Worm (Caenorhabditis elegans) whole organism, young adult: ENCODE results near the gene C17G10.6.

Experiments
- B0019.2 ChIP-seq: fragments of 200-800 bp; sonication (Bioruptor generic); conservative IDR thresholded peaks from 2 replicates; pipeline ENCODE4 v1.3.6; 2022; ENCODE audit warnings: missing genetic modification reagents, missing genetic modification characterization, missing compliant biosample characterization
- B0261.1 ChIP-seq: sonication (generic microtip); optimal IDR thresholded peaks from 2 replicates; lab custom pipeline; 2016; ENCODE audit warnings: mild to moderate bottlenecking, missing genetic modification characterization, moderate library complexity, missing compliant biosample characterization
- B0336.3 ChIP-seq: fragments of 200-800 bp; sonication (Bioruptor generic); IDR thresholded peaks from 2 replicates; pipeline ENCODE4 v1.3.6; 2022; ENCODE audit warnings: missing genetic modification characterization, missing compliant biosample characterization
- C17E4.6 ChIP-seq: fragments of 200-800 bp; sonication (Bioruptor generic); IDR thresholded peaks from 2 replicates; pipeline ENCODE4 v1.3.6; 2022; ENCODE audit warnings: missing genetic modification reagents, missing genetic modification characterization, missing compliant biosample characterization
- F23B12.7 ChIP-seq: sonication (generic microtip); optimal IDR thresholded peaks from 2 replicates; lab custom pipeline; 2017; ENCODE audit warnings: missing genetic modification characterization, mild to moderate bottlenecking, missing compliant biosample characterization, antibody characterized with exemption, moderate library complexity; ENCODE audit not compliant: insufficient read depth
- F55B11.4 ChIP-seq: sonication (generic microtip); optimal IDR thresholded peaks from 2 replicates; lab custom pipeline; 2016; ENCODE audit warnings: missing compliant biosample characterization, missing genetic modification characterization, borderline replicate concordance; ENCODE audit not compliant: insufficient read depth
- F57A8.1 ChIP-seq: fragments of 200-800 bp; sonication (Bioruptor generic); optimal IDR thresholded peaks from 2 replicates; lab custom pipeline; 2018; ENCODE audit warnings: mild to moderate bottlenecking, missing genetic modification characterization, moderate library complexity, missing compliant biosample characterization
- K12H6.12 ChIP-seq: fragments of 200-800 bp; sonication (Bioruptor generic); optimal IDR thresholded peaks from 2 replicates; lab custom pipeline; 2018; ENCODE audit warnings: mild to moderate bottlenecking, missing genetic modification characterization, missing compliant biosample characterization
- ZK185.1 ChIP-seq: sonication (generic microtip); optimal IDR thresholded peaks from 2 replicates; lab custom pipeline; 2016; ENCODE audit warnings: mild to moderate bottlenecking, missing genetic modification characterization, missing compliant biosample characterization; ENCODE audit not compliant: poor library complexity, severe bottlenecking
- atf-7 ChIP-seq: sonication (generic microtip); optimal IDR thresholded peaks from 2 replicates; lab custom pipeline; 2017; ENCODE audit warnings: mild to moderate bottlenecking, missing genetic modification characterization, missing compliant biosample characterization
- attf-5 ChIP-seq: fragments of 200-800 bp; sonication (Bioruptor generic); optimal IDR thresholded peaks from 2 replicates; lab custom pipeline; 2018; ENCODE audit warnings: mild to moderate bottlenecking, missing genetic modification characterization, missing compliant biosample characterization
- attf-6 ChIP-seq: fragments of 200-800 bp; sonication (Bioruptor generic); IDR thresholded peaks from 2 replicates; pipeline ENCODE4 v1.3.6; 2022; ENCODE audit warnings: missing genetic modification reagents, missing genetic modification characterization, missing compliant biosample characterization
- bed-2 ChIP-seq: fragments of 200-800 bp; sonication (Bioruptor generic); IDR thresholded peaks from 2 replicates; pipeline ENCODE4 v1.3.6; 2022; ENCODE audit warnings: missing genetic modification reagents, missing genetic modification characterization, missing compliant biosample characterization
- ceh-100 ChIP-seq: fragments of 200-800 bp; sonication (Bioruptor generic); IDR thresholded peaks from 2 replicates; pipeline ENCODE4 v1.3.6; 2022; ENCODE audit warnings: missing genetic modification reagents, missing genetic modification characterization, missing compliant biosample characterization
- ceh-27 ChIP-seq: fragments of 200-800 bp; sonication (Bioruptor generic); optimal IDR thresholded peaks from 2 replicates; lab custom pipeline; 2018; ENCODE audit warnings: mild to moderate bottlenecking, missing genetic modification characterization, moderate library complexity, missing compliant biosample characterization
- ceh-40 ChIP-seq: fragments of 200-800 bp; sonication (Bioruptor generic); IDR thresholded peaks from 2 replicates; pipeline ENCODE4 v1.3.6; 2022; ENCODE audit warnings: missing genetic modification characterization, missing compliant biosample characterization
- ceh-79 ChIP-seq: sonication (generic microtip); optimal IDR thresholded peaks from 2 replicates; lab custom pipeline; 2017; ENCODE audit warnings: mild to moderate bottlenecking, missing genetic modification characterization, missing compliant biosample characterization
- ceh-91 ChIP-seq: fragments of 200-800 bp; sonication (Bioruptor generic); IDR thresholded peaks from 2 replicates; pipeline ENCODE4 v1.3.6; 2022; ENCODE audit warnings: missing genetic modification reagents, missing genetic modification characterization, missing compliant biosample characterization
- die-1 ChIP-seq: sonication (generic microtip); optimal IDR thresholded peaks from 2 replicates; lab custom pipeline; 2016; ENCODE audit warnings: missing genotype, mild to moderate bottlenecking, missing genetic modification characterization, missing compliant biosample characterization
- dox-1 ChIP-seq: fragments of 200-800 bp; sonication (Bioruptor generic); IDR thresholded peaks from 2 replicates; pipeline ENCODE4 v1.3.6; 2022; ENCODE audit warnings: missing genetic modification reagents, missing genetic modification characterization, missing compliant biosample characterization
- dpl-1 ChIP-seq: fragments of 150-350 bp; optimal IDR thresholded peaks from 2 replicates; lab custom pipeline; 2014; ENCODE audit warnings: missing biosample characterization, missing genetic modification reagents, missing genetic modification characterization
- egrh-3 ChIP-seq: fragments of 200-800 bp; sonication (Bioruptor generic); IDR thresholded peaks from 2 replicates; pipeline ENCODE4 v1.3.6; 2022; ENCODE audit warnings: missing genetic modification reagents, missing genetic modification characterization, missing compliant biosample characterization
- ekl-4 ChIP-seq: fragments of 200-800 bp; sonication (Bioruptor generic); IDR thresholded peaks from 2 replicates; pipeline ENCODE4 v1.3.6; 2022; ENCODE audit warnings: missing genetic modification reagents, missing genetic modification characterization, missing compliant biosample characterization
- fkh-3 ChIP-seq: sonication (generic microtip); optimal IDR thresholded peaks from 2 replicates; lab custom pipeline; 2016; ENCODE audit warnings: mild to moderate bottlenecking, missing genetic modification characterization, missing compliant biosample characterization
- him-1 ChIP-seq: sonication (generic microtip); optimal IDR thresholded peaks from 2 replicates; lab custom pipeline; 2016; ENCODE audit warnings: missing genotype, missing genetic modification reagents, missing genetic modification characterization, missing compliant biosample characterization
- hmg-20 ChIP-seq: fragments of 200-800 bp; sonication (Bioruptor generic); IDR thresholded peaks from 2 replicates; pipeline ENCODE4 v1.3.6; 2022; ENCODE audit warnings: missing genetic modification reagents, missing genetic modification characterization, missing compliant biosample characterization
- lag-1 ChIP-seq: fragments of 200-800 bp; sonication (Bioruptor generic); IDR thresholded peaks from 2 replicates; pipeline ENCODE4 v1.3.6; 2022; ENCODE audit warnings: missing genetic modification reagents, missing genetic modification characterization, missing compliant biosample characterization
- let-607 ChIP-seq, 2 experiments: fragments of 200-800 bp in 1 of 2; sonication (Bioruptor generic) in 1 of 2; sonication (generic microtip) in 1 of 2; optimal IDR thresholded peaks; 2 replicates each; lab custom pipeline; 2016 to 2018; ENCODE audit warnings: mild to moderate bottlenecking in 2 of 2, missing compliant biosample characterization in 2 of 2, missing genetic modification characterization in 2 of 2, moderate library complexity in 2 of 2, missing genotype in 1 of 2
- lin-54 ChIP-seq: fragments of 200-800 bp; sonication (Bioruptor generic); optimal IDR thresholded peaks from 2 replicates; lab custom pipeline; 2018; ENCODE audit warnings: mild to moderate bottlenecking, missing genetic modification characterization, missing compliant biosample characterization
- lsl-1 ChIP-seq: fragments of 200-800 bp; sonication (Bioruptor generic); optimal IDR thresholded peaks from 2 replicates; lab custom pipeline; 2018; ENCODE audit warnings: mild to moderate bottlenecking, missing genetic modification characterization, moderate library complexity, missing compliant biosample characterization
- lsy-27 ChIP-seq: sonication (generic microtip); optimal IDR thresholded peaks from 2 replicates; lab custom pipeline; 2017; ENCODE audit warnings: missing genetic modification characterization, mild to moderate bottlenecking, missing compliant biosample characterization, antibody characterized with exemption, missing genotype, borderline replicate concordance; ENCODE audit not compliant: insufficient read depth
- madf-3 ChIP-seq: fragments of 200-800 bp; sonication (Bioruptor generic); IDR thresholded peaks from 2 replicates; pipeline ENCODE4 v1.3.6; 2022; ENCODE audit warnings: missing genetic modification reagents, missing genetic modification characterization, missing compliant biosample characterization
- mcd-1 ChIP-seq: fragments of 200-800 bp; sonication (Bioruptor generic); IDR thresholded peaks from 2 replicates; pipeline ENCODE4 v1.3.6; 2022; ENCODE audit warnings: missing genetic modification reagents, missing genetic modification characterization, missing compliant biosample characterization
- mes-4 ChIP-seq: sonication (generic microtip); optimal IDR thresholded peaks from 2 replicates; lab custom pipeline; 2016; ENCODE audit warnings: missing genotype, missing genetic modification characterization, missing compliant biosample characterization
- nhr-80 ChIP-seq: sonication (generic microtip); optimal IDR thresholded peaks from 2 replicates; lab custom pipeline; 2016; ENCODE audit warnings: missing genetic modification characterization, missing compliant biosample characterization
- pha-4 ChIP-seq: fragments of 150-350 bp; sonication (generic microtip); optimal IDR thresholded peaks from 2 replicates; lab custom pipeline; 2014; ENCODE audit warnings: missing biosample characterization, missing genetic modification reagents, missing genetic modification characterization
- rec-8 ChIP-seq, 2 experiments: sonication (generic microtip); optimal IDR thresholded peaks; 2 replicates each; lab custom pipeline; 2016; ENCODE audit warnings: mild to moderate bottlenecking in 2 of 2, missing genetic modification characterization in 2 of 2, missing genetic modification reagents in 2 of 2, missing genotype in 2 of 2, missing biosample characterization in 1 of 2, missing compliant biosample characterization in 1 of 2, moderate library complexity in 1 of 2
- snpc-4 ChIP-seq, 5 experiments: fragments of 150-350 bp in 1 of 5; sonication (generic microtip) in 4 of 5; optimal IDR thresholded peaks; 2 replicates each; lab custom pipeline; 2014 to 2018; ENCODE audit warnings: missing genetic modification characterization in 5 of 5, missing biosample characterization in 3 of 5, antibody characterized with exemption in 2 of 5, mild to moderate bottlenecking in 2 of 5, missing compliant biosample characterization in 2 of 5, missing genotype in 2 of 5, moderate library complexity in 2 of 5, missing genetic modification reagents in 1 of 5
- somi-1 ChIP-seq: fragments of 200-800 bp; sonication (Bioruptor generic); optimal IDR thresholded peaks from 2 replicates; lab custom pipeline; 2018; ENCODE audit warnings: mild to moderate bottlenecking, missing genetic modification characterization, missing compliant biosample characterization
- ztf-28 ChIP-seq: fragments of 200-800 bp; sonication (Bioruptor generic); IDR thresholded peaks from 2 replicates; pipeline ENCODE4 v1.3.6; 2022; ENCODE audit warnings: missing genetic modification reagents, missing genetic modification characterization, missing compliant biosample characterization

Gene C17G10.6

ce11 chrII:5599326-5600044 lies 3.6 kb downstream of the C17G10.6 start, which contains the start of gene C17G10.10 (continued):
- TF ChIP-seq ceh-91: peak; percentile 12; the same call in 1 of the 2 replicates
- TF ChIP-seq egrh-3 (GFP tag; lab: Robert Waterston, UW): 0 out of 2 replicates have a peak, but pooled peaks have one; percentile 8

DNA sequence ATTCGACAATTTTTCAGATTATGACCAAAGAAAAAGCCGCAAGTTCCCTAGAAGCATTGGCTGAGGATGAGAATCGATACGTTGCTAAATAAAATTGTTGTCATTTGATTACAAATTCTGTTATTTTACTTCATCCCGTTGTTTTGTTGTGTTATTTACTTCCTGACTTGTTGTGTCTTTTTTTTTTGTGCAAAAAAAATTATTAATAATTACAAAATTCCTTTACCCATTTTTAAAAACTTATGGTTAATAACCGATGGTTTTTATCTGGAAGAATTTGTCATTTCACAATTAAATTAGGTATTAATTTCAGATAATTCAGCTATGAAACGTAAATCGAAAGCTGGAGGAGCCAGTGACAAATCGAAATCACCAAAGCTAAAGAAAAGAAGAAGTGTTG lies 6.8 kb downstream of the C17G10.6 start, which contains the start of gene C17G10.1:
Gene C17G10.1 (plus strand): TSS at position 301 of the 400 bp plus-strand sequence.
- TF ChIP-seq let-607 (tag; optimal IDR thresholded peaks at IDR 0.05; lab: Kevin White, UChicago) (no peak), F55B11.4 (no peak), ekl-4 (GFP tag; lab: Robert Waterston, UW) (no peak), dox-1 (GFP tag; lab: Robert Waterston, UW) (no peak)

- TF ChIP-seq lin-54 (GFP tag; lab: Kevin White, UChicago): peak; percentile 49
- TF ChIP-seq F57A8.1 (GFP tag; lab: Kevin White, UChicago): no peak
- TF ChIP-seq ztf-28: 0 out of 2 replicates have a peak, but pooled peaks have one; percentile 7
- TF ChIP-seq F23B12.7: peak; percentile 30
- TF ChIP-seq dpl-1 (GFP tag; lab: Kevin White, UChicago): peak; percentile 23
- no peak for TF ChIP-seq snpc-4 (GFP tag; optimal IDR thresholded peaks at IDR 0.05; lab: Kevin White, UChicago)
- peak in 1 of 4 experiments; percentile 64 for TF ChIP-seq snpc-4 (tag; optimal IDR thresholded peaks at IDR 0.05; lab: Kevin White, UChicago)
- TF ChIP-seq lsl-1 (GFP tag; lab: Kevin White, UChicago): peak; percentile 36
- peak; percentile 93 for TF ChIP-seq ceh-100 (GFP tag; lab: Robert Waterston, UW)
- TF ChIP-seq atf-7 (tag; lab: Kevin White, UChicago): no peak
- TF ChIP-seq mes-4 (tag; lab: Kevin White, UChicago): no peak
- peak; percentile 80 for TF ChIP-seq attf-5 (GFP tag; lab: Kevin White, UChicago)
- TF ChIP-seq mcd-1 (GFP tag; lab: Robert Waterston, UW): peak; percentile 74
- peak; percentile 17 for TF ChIP-seq K12H6.12
Measured at ce11 chrII:5594210-5594764, 8.8 kb downstream of the C17G10.6 start, which contains the start of gene ttc-4. Gene ttc-4, plus strand, starts transcription at chrII:5594714.

ce11 chrII:5593377-5593932 lies 9.6 kb downstream of the C17G10.6 start, which contains the start of gene cdc-14:
Gene cdc-14, minus strand, starts transcription at chrII:5593427.
- TF ChIP-seq ceh-79 (tag; lab: Kevin White, UChicago) (no peak), die-1 (tag; lab: Kevin White, UChicago) (no peak), lag-1 (GFP tag; lab: Robert Waterston, UW) (no peak), attf-6 (no peak), B0261.1 (no peak), fkh-3 (tag; lab: Kevin White, UChicago) (no peak), bed-2 (no peak), pha-4 (no peak), B0336.3 (GFP tag; lab: Robert Waterston, UW) (no peak), him-1 (tag; lab: Kevin White, UChicago) (no peak), ekl-4 (GFP tag; lab: Robert Waterston, UW) (no peak), hmg-20 (GFP tag; lab: Robert Waterston, UW) (no peak), ceh-27 (GFP tag; lab: Kevin White, UChicago) (peak; percentile 46), B0019.2 (GFP tag; lab: Robert Waterston, UW) (no peak), C17E4.6 (no peak), ceh-40 (GFP tag; lab: Robert Waterston, UW) (no peak), mcd-1 (GFP tag; lab: Robert Waterston, UW) (peak; percentile 74), lsy-27 (tag; lab: Kevin White, UChicago) (no peak), madf-3 (GFP tag; lab: Robert Waterston, UW) (no peak), nhr-80 (peak; percentile 61), ZK185.1 (tag; lab: Kevin White, UChicago) (peak; percentile 32), rec-8 (tag; optimal IDR thresholded peaks at IDR 0.05; lab: Kevin White, UChicago) (no peak), somi-1 (GFP tag; lab: Kevin White, UChicago) (peak; percentile 57)
